Fruit fly (Drosophila melanogaster) whole organism, prepupa: ENCODE results near the gene Ppt1.

Experiments
- CG11294 ChIP-seq: fragments of 200-800 bp; sonication (Bioruptor generic); IDR thresholded peaks from 2 replicates; pipeline ENCODE4 v1.3.6; 2022; ENCODE audit warnings: missing biosample characterization, missing genetic modification characterization
- CG15336 ChIP-seq: fragments of 200-800 bp; sonication (Bioruptor generic); IDR thresholded peaks from 2 replicates; pipeline ENCODE4 v1.3.6; 2022; ENCODE audit warnings: missing biosample characterization, missing genetic modification characterization
- CG4318 ChIP-seq: fragments of 200-800 bp; sonication (Bioruptor generic); optimal IDR thresholded peaks from 3 replicates; lab custom pipeline; 2017; ENCODE audit warnings: missing biosample characterization, mild to moderate bottlenecking, missing genetic modification characterization
- CG6276 ChIP-seq: fragments of 200-800 bp; sonication (Bioruptor generic); optimal IDR thresholded peaks from 2 replicates; lab custom pipeline; 2017; ENCODE audit warnings: missing biosample characterization, mild to moderate bottlenecking, missing genetic modification characterization
- CG8319 ChIP-seq: fragments of 200-800 bp; sonication (Bioruptor generic); optimal IDR thresholded peaks from 3 replicates; lab custom pipeline; 2016; ENCODE audit warnings: missing biosample characterization, missing genetic modification characterization
- Eip93F ChIP-seq: fragments of 200-800 bp; sonication (Bioruptor generic); optimal IDR thresholded peaks from 2 replicates; lab custom pipeline; 2016; ENCODE audit warnings: missing biosample characterization, mild to moderate bottlenecking, missing genetic modification characterization
- Ets96B ChIP-seq: fragments of 200-800 bp; optimal IDR thresholded peaks from 2 replicates; lab custom pipeline; 2019; ENCODE audit warnings: missing biosample characterization, mild to moderate bottlenecking, missing genetic modification characterization, moderate library complexity
- Met ChIP-seq: fragments of 200-800 bp; sonication (Bioruptor generic); optimal IDR thresholded peaks from 3 replicates; lab custom pipeline; 2016; ENCODE audit warnings: missing biosample characterization, missing genetic modification characterization
- Sox14 ChIP-seq: fragments of 200-800 bp; sonication (Bioruptor generic); optimal IDR thresholded peaks from 3 replicates; lab custom pipeline; 2016; ENCODE audit warnings: missing biosample characterization, missing genetic modification characterization
- acj6 ChIP-seq: fragments of 200-800 bp; sonication (Bioruptor generic); optimal IDR thresholded peaks from 3 replicates; lab custom pipeline; 2016; ENCODE audit warnings: missing biosample characterization, missing genetic modification characterization
- dac ChIP-seq: fragments of 200-800 bp; sonication (Bioruptor generic); optimal IDR thresholded peaks from 2 replicates; lab custom pipeline; 2017; ENCODE audit warnings: missing biosample characterization, mild to moderate bottlenecking, missing genetic modification characterization
- fd59A ChIP-seq: fragments of 200-800 bp; sonication (Bioruptor generic); optimal IDR thresholded peaks from 2 replicates; lab custom pipeline; 2017; ENCODE audit warnings: missing biosample characterization, mild to moderate bottlenecking, missing genetic modification characterization, missing genetic modification reagents
- fkh ChIP-seq: fragments of 200-800 bp; sonication (Bioruptor generic); optimal IDR thresholded peaks from 3 replicates; lab custom pipeline; 2017; ENCODE audit warnings: missing biosample characterization, mild to moderate bottlenecking, missing genetic modification characterization, moderate library complexity
- vri ChIP-seq: fragments of 200-800 bp; sonication (Bioruptor generic); optimal IDR thresholded peaks from 3 replicates; lab custom pipeline; 2016; ENCODE audit warnings: missing biosample characterization, mild to moderate bottlenecking, missing genetic modification characterization

Gene Ppt1

dm6 chrX:8650631-8651133 lies 39.3 kb downstream of the Ppt1 start, which contains the start of gene oc (continued):
- TF ChIP-seq fd59A (GFP tag; lab: Kevin White, UChicago) = peak; percentile 25
- peak; percentile 37 for TF ChIP-seq Met (GFP tag; lab: Kevin White, UChicago)
- peak; percentile 97 for TF ChIP-seq fkh (GFP tag; lab: Kevin White, UChicago)
- peak; percentile 17 for TF ChIP-seq vri (GFP tag; lab: Kevin White, UChicago)
- TF ChIP-seq CG11294 (GFP tag; lab: Robert Waterston, UW) = 0 out of 2 replicates have a peak, but pooled peaks have one; percentile 16

DNA sequence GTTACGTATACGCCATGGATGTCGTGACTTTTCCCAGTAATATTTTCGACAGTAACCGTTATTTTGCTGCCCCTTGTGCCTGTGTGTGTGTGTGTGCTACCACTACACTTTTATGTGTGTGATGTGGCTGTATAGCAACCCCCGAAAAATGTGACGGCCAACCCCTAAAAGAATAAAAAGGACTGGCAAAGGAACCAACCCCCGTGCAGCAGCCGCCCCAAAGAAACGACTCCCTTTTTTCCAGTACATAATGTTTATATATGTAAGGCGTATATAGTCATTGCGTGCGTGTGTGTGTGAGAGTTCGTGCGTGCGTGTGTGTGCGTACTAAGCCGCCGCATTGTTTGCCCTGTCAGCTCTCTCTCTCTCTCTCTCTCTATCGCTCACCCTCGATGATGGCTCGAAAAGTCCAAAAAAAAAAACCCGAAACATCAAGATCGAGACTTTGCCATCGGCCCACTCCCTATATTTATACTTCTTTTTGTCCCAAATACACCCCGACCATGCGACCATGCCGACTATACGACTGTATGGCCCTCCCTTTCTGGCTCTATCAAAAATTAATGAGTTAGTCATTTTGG lies 49.3 kb downstream of the Ppt1 start:
- TF ChIP-seq CG6276 (GFP tag; lab: Kevin White, UChicago) (no peak), CG8319 (GFP tag; lab: Kevin White, UChicago) (no peak), fd59A (GFP tag; lab: Kevin White, UChicago) (no peak), Ets96B (tag; lab: Kevin White, UChicago) (no peak), CG4318 (GFP tag; lab: Kevin White, UChicago) (no peak), Met (GFP tag; lab: Kevin White, UChicago) (no peak), CG15336 (GFP tag; lab: Robert Waterston, UW) (no peak), Sox14 (no peak), dac (GFP tag; lab: Kevin White, UChicago) (no peak), Eip93F (GFP tag; lab: Kevin White, UChicago) (no peak), acj6 (GFP tag; lab: Kevin White, UChicago) (no peak)
